Fruit fly (Drosophila melanogaster) whole organism, adult: ENCODE results near the gene CG15249.

Experiments used
- CG11617 ChIP-seq: fragments of 200-800 bp; sonication (Bioruptor generic); optimal IDR thresholded peaks from 2 replicates; lab custom pipeline; 2017; ENCODE audit warnings: mild to moderate bottlenecking, missing biosample characterization, missing genetic modification reagents, missing genetic modification characterization
- CG14711 ChIP-seq: fragments of 200-800 bp; sonication (Bioruptor generic); optimal IDR thresholded peaks from 2 replicates; lab custom pipeline; 2018; ENCODE audit warnings: missing biosample characterization, mild to moderate bottlenecking, missing genetic modification characterization, moderate library complexity
- CG1620 ChIP-seq: fragments of 200-800 bp; sonication (Bioruptor generic); optimal IDR thresholded peaks from 2 replicates; lab custom pipeline; 2016; ENCODE audit warnings: missing biosample characterization, missing genetic modification characterization
- CG33017 ChIP-seq: fragments of 200-800 bp; sonication (Bioruptor generic); optimal IDR thresholded peaks from 2 replicates; lab custom pipeline; 2018; ENCODE audit warnings: missing biosample characterization, mild to moderate bottlenecking, missing genetic modification characterization, moderate library complexity
- CG7045 ChIP-seq: fragments of 200-800 bp; sonication (Bioruptor generic); optimal IDR thresholded peaks from 2 replicates; lab custom pipeline; 2017; ENCODE audit warnings: missing biosample characterization, mild to moderate bottlenecking, missing genetic modification characterization
- CG7101 ChIP-seq: fragments of 200-800 bp; sonication (Bioruptor generic); optimal IDR thresholded peaks from 2 replicates; lab custom pipeline; 2018; ENCODE audit warnings: missing biosample characterization, mild to moderate bottlenecking, missing genetic modification characterization, moderate library complexity
- Clk ChIP-seq: fragments of 200-800 bp; sonication (Bioruptor generic); optimal IDR thresholded peaks from 2 replicates; lab custom pipeline; 2017; ENCODE audit warnings: missing biosample characterization, missing genetic modification characterization
- Crg-1 ChIP-seq: fragments of 200-800 bp; sonication (Bioruptor generic); optimal IDR thresholded peaks from 2 replicates; lab custom pipeline; 2016; ENCODE audit warnings: missing biosample characterization, missing genetic modification characterization
- Hr96 ChIP-seq: fragments of 200-800 bp; sonication (Bioruptor generic); optimal IDR thresholded peaks from 2 replicates; lab custom pipeline; 2016; ENCODE audit warnings: missing biosample characterization, missing genetic modification characterization
- cnc ChIP-seq, 2 experiments: fragments of >200 bp; optimal IDR thresholded peaks; 2 replicates each; lab custom pipeline; 2017
- kay ChIP-seq: fragments of 200-800 bp; sonication (Bioruptor generic); peaks from one replicate; lab custom pipeline; 2016; ENCODE audit warnings: missing biosample characterization, missing genetic modification characterization, borderline replicate concordance
- ovo ChIP-seq: fragments of 200-800 bp; sonication (Bioruptor generic); optimal IDR thresholded peaks from 2 replicates; lab custom pipeline; 2016; ENCODE audit warnings: missing biosample characterization, missing genetic modification characterization
- toe ChIP-seq: fragments of 200-800 bp; sonication (Bioruptor generic); optimal IDR thresholded peaks from 2 replicates; lab custom pipeline; 2016; ENCODE audit warnings: missing biosample characterization, missing genetic modification characterization

dm6 chrX:9868510-9869248 is 30.7 kb downstream of the CG15249 start, which contains the start of gene CG45060:
- TF ChIP-seq Crg-1 (GFP tag; lab: Kevin White, UChicago) (no peak), kay (GFP tag; lab: Kevin White, UChicago) (no peak), ovo (GFP tag; lab: Kevin White, UChicago) (peak; percentile 86), Hr96 (GFP tag; lab: Kevin White, UChicago) (no peak), CG14711 (tag; lab: Kevin White, UChicago) (no peak), CG1620 (GFP tag; lab: Kevin White, UChicago) (no peak), toe (no peak), CG7101 (no peak), CG7045 (GFP tag; lab: Kevin White, UChicago) (no peak), cnc (optimal IDR thresholded peaks at IDR 0.05; lab: Kevin White, UChicago) (no peak), CG11617 (no peak), CG33017 (tag; lab: Kevin White, UChicago) (no peak), Clk (GFP tag; lab: Kevin White, UChicago) (no peak)
